Fruit fly (Drosophila melanogaster): Measurements from ENCODE around the gene Doc3.
A peak's percentile ranks its signal among the peaks of the same experiment; 100 is the strongest.

The Doc3 gene

dm6 chr3L:9004788-9005246 lies at the start of gene Doc3:
Gene Doc3, plus strand, starts transcription at chr3L:9005196.
- peak; percentile 61 for TF ChIP-seq Dll (optimal IDR thresholded peaks at IDR 0.05)
- no peak for TF ChIP-seq psq (optimal IDR thresholded peaks at IDR 0.05)

- TF ChIP-seq EcR (GFP tag; optimal IDR thresholded peaks at IDR 0.05), result no peak
- peak; percentile 38 for TF ChIP-seq Dll (optimal IDR thresholded peaks at IDR 0.05)
These were observed 49.8 kb upstream of the Doc3 start for dm6 chr3L:8955199-8955598.

- TF ChIP-seq psq (optimal IDR thresholded peaks at IDR 0.05) (no peak), Dll (optimal IDR thresholded peaks at IDR 0.05) (no peak), EcR (GFP tag; optimal IDR thresholded peaks at IDR 0.05) (no peak), pan (optimal IDR thresholded peaks at IDR 0.05) (no peak), usp (GFP tag; optimal IDR thresholded peaks at IDR 0.05) (no peak), CG8478 (optimal IDR thresholded peaks at IDR 0.05) (no peak)
These were observed 48.3 kb upstream of the Doc3 start, which contains the start of gene mRpL12 for dm6 chr3L:8956669-8957068. Gene mRpL12, plus strand, starts transcription at chr3L:8956791.

- no peak for TF ChIP-seq EcR (GFP tag; optimal IDR thresholded peaks at IDR 0.05)
- TF ChIP-seq usp (GFP tag; optimal IDR thresholded peaks at IDR 0.05), result no peak
- TF ChIP-seq Dll (optimal IDR thresholded peaks at IDR 0.05), result no peak
- TF ChIP-seq psq (optimal IDR thresholded peaks at IDR 0.05), result no peak
- TF ChIP-seq CG8478 (optimal IDR thresholded peaks at IDR 0.05), result no peak
These were observed 46.4 kb upstream of the Doc3 start, which contains the start of gene CG13313 for dm6 chr3L:8958557-8958956. Gene CG13313, plus strand, starts transcription at chr3L:8958857.

- TF ChIP-seq psq (optimal IDR thresholded peaks at IDR 0.05) (no peak), usp (GFP tag; optimal IDR thresholded peaks at IDR 0.05) (no peak), CG8478 (optimal IDR thresholded peaks at IDR 0.05) (no peak), Dll (optimal IDR thresholded peaks at IDR 0.05) (no peak), pan (optimal IDR thresholded peaks at IDR 0.05) (no peak), EcR (GFP tag; optimal IDR thresholded peaks at IDR 0.05) (no peak)
These were observed 40.5 kb upstream of the Doc3 start, which contains the start of gene ValRS-m for dm6 chr3L:8964458-8964857. Gene ValRS-m, minus strand, starts transcription at chr3L:8964769.

- TF ChIP-seq psq (optimal IDR thresholded peaks at IDR 0.05) (no peak), Dll (optimal IDR thresholded peaks at IDR 0.05) (no peak), EcR (GFP tag; optimal IDR thresholded peaks at IDR 0.05) (no peak), usp (GFP tag; optimal IDR thresholded peaks at IDR 0.05) (no peak), pan (optimal IDR thresholded peaks at IDR 0.05) (no peak), CG8478 (optimal IDR thresholded peaks at IDR 0.05) (no peak)
These were observed 38.5 kb upstream of the Doc3 start, which contains the start of the genes CG5653 and CG5021 for dm6 chr3L:8966324-8967011. Gene CG5653, minus strand, starts transcription at chr3L:8966374. Gene CG5021, plus strand, starts transcription at chr3L:8966829.

dm6 chr3L:8968437-8968836 lies 36.6 kb upstream of the Doc3 start, which contains the start of gene CG5026:
Gene CG5026, plus strand, starts transcription at chr3L:8968528.
- TF ChIP-seq usp (GFP tag; optimal IDR thresholded peaks at IDR 0.05), result no peak

- TF ChIP-seq CG8478 (optimal IDR thresholded peaks at IDR 0.05) (no peak), usp (GFP tag; optimal IDR thresholded peaks at IDR 0.05) (no peak)
These were observed 30.2 kb upstream of the Doc3 start, which contains the start of the genes pix and Srp68 for dm6 chr3L:8974478-8975477. Gene pix, minus strand, starts transcription at chr3L:8974765. Gene Srp68, plus strand, starts transcription at chr3L:8975046.

dm6 chr3L:8978678-8979413 lies 26.1 kb upstream of the Doc3 start:
- TF ChIP-seq Dll (optimal IDR thresholded peaks at IDR 0.05) (peak; percentile 54), pan (optimal IDR thresholded peaks at IDR 0.05) (no peak), EcR (GFP tag; optimal IDR thresholded peaks at IDR 0.05) (no peak), CG8478 (optimal IDR thresholded peaks at IDR 0.05) (no peak)

dm6 chr3L:8979780-8980179 lies 25.2 kb upstream of the Doc3 start, which contains the start of gene CG5644:
Gene CG5644, minus strand, starts transcription at chr3L:8979880.
- TF ChIP-seq CG8478 (optimal IDR thresholded peaks at IDR 0.05) (no peak), psq (optimal IDR thresholded peaks at IDR 0.05) (no peak), Dll (optimal IDR thresholded peaks at IDR 0.05) (no peak), EcR (GFP tag; optimal IDR thresholded peaks at IDR 0.05) (no peak), pan (optimal IDR thresholded peaks at IDR 0.05) (no peak), usp (GFP tag; optimal IDR thresholded peaks at IDR 0.05) (no peak)

dm6 chr3L:8981495-8981894 lies 23.5 kb upstream of the Doc3 start, which contains the start of gene CG13314:
Gene CG13314, plus strand, starts transcription at chr3L:8981795.
- TF ChIP-seq EcR (GFP tag; optimal IDR thresholded peaks at IDR 0.05) (no peak), CG8478 (optimal IDR thresholded peaks at IDR 0.05) (no peak), pan (optimal IDR thresholded peaks at IDR 0.05) (no peak), psq (optimal IDR thresholded peaks at IDR 0.05) (no peak), Dll (optimal IDR thresholded peaks at IDR 0.05) (no peak), usp (GFP tag; optimal IDR thresholded peaks at IDR 0.05) (no peak)

dm6 chr3L:8982044-8982443 lies 23.0 kb upstream of the Doc3 start:
- TF ChIP-seq Dll (optimal IDR thresholded peaks at IDR 0.05), result no peak
- no peak for TF ChIP-seq CG8478 (optimal IDR thresholded peaks at IDR 0.05)
- TF ChIP-seq usp (GFP tag; optimal IDR thresholded peaks at IDR 0.05), result no peak
- no peak for TF ChIP-seq pan (optimal IDR thresholded peaks at IDR 0.05)
- TF ChIP-seq EcR (GFP tag; optimal IDR thresholded peaks at IDR 0.05), result no peak
- TF ChIP-seq psq (optimal IDR thresholded peaks at IDR 0.05), result no peak

Measured in whole organism.